Fruit fly (Drosophila melanogaster) Kc167 (cell line): ENCODE data around the gene CG14377.

Source experiments
- Myc ChIP-seq: fragments of >200 bp; optimal IDR thresholded peaks from 2 replicates; lab custom pipeline; 2017; ENCODE audit warnings: missing external identifiers
- Sin3A ChIP-seq: fragments of >200 bp; optimal IDR thresholded peaks from 2 replicates; lab custom pipeline; 2018; ENCODE audit warnings: missing external identifiers
- h ChIP-seq: fragments of >200 bp; optimal IDR thresholded peaks from 3 replicates; lab custom pipeline; 2018; ENCODE audit warnings: missing external identifiers
- insv ChIP-seq: fragments of >200 bp; optimal IDR thresholded peaks from 3 replicates; lab custom pipeline; 2018; ENCODE audit warnings: missing external identifiers
- psq ChIP-seq: fragments of >200 bp; optimal IDR thresholded peaks from 2 replicates; lab custom pipeline; 2017; ENCODE audit warnings: missing external identifiers
- ttk ChIP-seq: sonication (Bioruptor generic); optimal IDR thresholded peaks from 2 replicates; lab custom pipeline; 2017; ENCODE audit warnings: missing external identifiers

The CG14377 gene

dm6 chr3R:13428341-13429040 lies 30.9 kb downstream of the CG14377 start:
- no peak for TF ChIP-seq ttk (lab: Kevin White, UChicago)
- no peak for TF ChIP-seq Sin3A (lab: Kevin White, UChicago)
- TF ChIP-seq insv (lab: Kevin White, UChicago), result no peak

dm6 chr3R:13433623-13434022 lies 36.0 kb downstream of the CG14377 start:
- TF ChIP-seq Sin3A (lab: Kevin White, UChicago) (no peak), ttk (lab: Kevin White, UChicago) (no peak), h (lab: Kevin White, UChicago) (no peak), psq (no peak)

- TF ChIP-seq ttk (lab: Kevin White, UChicago) (no peak), psq (no peak)
Measured at dm6 chr3R:13434325-13435168, 36.9 kb downstream of the CG14377 start, which contains the start of gene yrt. TSS of gene yrt (minus strand) at chr3R:13434984.

dm6 chr3R:13435836-13436235 lies 38.2 kb downstream of the CG14377 start:
- no peak for TF ChIP-seq insv (lab: Kevin White, UChicago)
- no peak for TF ChIP-seq Sin3A (lab: Kevin White, UChicago)
- TF ChIP-seq h (lab: Kevin White, UChicago), result no peak
- no peak for TF ChIP-seq psq
- no peak for TF ChIP-seq ttk (lab: Kevin White, UChicago)
- no peak for TF ChIP-seq Myc (lab: Kevin White, UChicago)

dm6 chr3R:13441703-13442102 lies 44.1 kb downstream of the CG14377 start:
- TF ChIP-seq psq (no peak), Sin3A (lab: Kevin White, UChicago) (no peak), ttk (lab: Kevin White, UChicago) (no peak), insv (lab: Kevin White, UChicago) (no peak), Myc (lab: Kevin White, UChicago) (no peak), h (lab: Kevin White, UChicago) (no peak)

dm6 chr3R:13446048-13446447 lies 48.4 kb downstream of the CG14377 start:
- TF ChIP-seq insv (lab: Kevin White, UChicago), result no peak
- no peak for TF ChIP-seq Sin3A (lab: Kevin White, UChicago)
- no peak for TF ChIP-seq psq
- no peak for TF ChIP-seq ttk (lab: Kevin White, UChicago)
- TF ChIP-seq h (lab: Kevin White, UChicago), result no peak
- TF ChIP-seq Myc (lab: Kevin White, UChicago), result no peak

dm6 chr3R:13446489-13446888 lies 48.9 kb downstream of the CG14377 start:
- TF ChIP-seq Myc (lab: Kevin White, UChicago), result no peak
- TF ChIP-seq h (lab: Kevin White, UChicago), result no peak
- no peak for TF ChIP-seq insv (lab: Kevin White, UChicago)
- TF ChIP-seq Sin3A (lab: Kevin White, UChicago), result no peak
- no peak for TF ChIP-seq ttk (lab: Kevin White, UChicago)
- TF ChIP-seq psq, result no peak
